Fruit fly (Drosophila melanogaster) whole organism, embryonic: ENCODE data around the gene jus.

Source experiments
- Atf3 ChIP-seq: fragments of 200-800 bp; sonication (Bioruptor generic); optimal IDR thresholded peaks from 3 replicates; lab custom pipeline; 2016; ENCODE audit warnings: missing biosample characterization, missing genetic modification characterization
- BEAF-32 ChIP-seq: fragments of 200-800 bp; sonication (Bioruptor generic); optimal IDR thresholded peaks from 3 replicates; lab custom pipeline; 2017; ENCODE audit warnings: missing biosample characterization, missing genetic modification characterization, mild to moderate bottlenecking, moderate library complexity, missing genetic modification reagents
- Blimp-1 ChIP-seq: fragments of 200-800 bp; sonication (Bioruptor generic); optimal IDR thresholded peaks from 3 replicates; lab custom pipeline; 2018; ENCODE audit warnings: missing biosample characterization, missing genetic modification characterization, mild to moderate bottlenecking, moderate library complexity, missing genetic modification reagents
- CG10147 ChIP-seq: fragments of 200-800 bp; sonication (Bioruptor generic); optimal IDR thresholded peaks from 2 replicates; lab custom pipeline; 2019; ENCODE audit warnings: missing biosample characterization, mild to moderate bottlenecking, missing genetic modification characterization, moderate library complexity
- CG11247 ChIP-seq: fragments of 200-800 bp; sonication (Bioruptor generic); IDR thresholded peaks from 2 replicates; pipeline ENCODE4 v1.3.6; 2022; ENCODE audit warnings: missing biosample characterization, missing genetic modification characterization
- CG11456 ChIP-seq: fragments of 200-800 bp; sonication (Bioruptor generic); IDR thresholded peaks from 3 replicates; pipeline ENCODE4 v1.3.6; 2022; ENCODE audit warnings: missing biosample characterization, missing genetic modification characterization
- CG11696 ChIP-seq: fragments of 200-800 bp; sonication (Bioruptor generic); IDR thresholded peaks from 2 replicates; pipeline ENCODE4 v1.3.6; 2022; ENCODE audit warnings: missing biosample characterization, missing genetic modification characterization
- CG12219 ChIP-seq: fragments of 200-800 bp; sonication (Bioruptor generic); optimal IDR thresholded peaks from 3 replicates; lab custom pipeline; 2018; ENCODE audit warnings: missing biosample characterization, mild to moderate bottlenecking, missing genetic modification characterization
- CG12391 ChIP-seq: fragments of 200-800 bp; sonication (Bioruptor generic); optimal IDR thresholded peaks from 3 replicates; lab custom pipeline; 2018; ENCODE audit warnings: missing biosample characterization, mild to moderate bottlenecking, missing genetic modification characterization, moderate library complexity
- CG12744 ChIP-seq: fragments of 200-800 bp; sonication (Bioruptor generic); optimal IDR thresholded peaks from 2 replicates; lab custom pipeline; 2016; ENCODE audit warnings: missing biosample characterization, missing genetic modification characterization
- CG13775 ChIP-seq: fragments of 200-800 bp; sonication (Bioruptor generic); optimal IDR thresholded peaks from 3 replicates; lab custom pipeline; 2017; ENCODE audit warnings: missing biosample characterization, mild to moderate bottlenecking, missing genetic modification characterization
- CG13894 ChIP-seq: fragments of 200-800 bp; sonication (Bioruptor generic); optimal IDR thresholded peaks from 3 replicates; lab custom pipeline; 2018; ENCODE audit warnings: missing biosample characterization, mild to moderate bottlenecking, missing genetic modification characterization, moderate library complexity
- CG17359 ChIP-seq: fragments of 200-800 bp; sonication (Bioruptor generic); optimal IDR thresholded peaks from 3 replicates; lab custom pipeline; 2018; ENCODE audit warnings: missing biosample characterization, mild to moderate bottlenecking, missing genetic modification characterization, moderate library complexity
- CG17385 ChIP-seq: fragments of 200-800 bp; sonication (Bioruptor generic); optimal IDR thresholded peaks from 3 replicates; lab custom pipeline; 2018; ENCODE audit warnings: missing biosample characterization, mild to moderate bottlenecking, missing genetic modification characterization
- CG18476 ChIP-seq: fragments of 200-800 bp; sonication (Bioruptor generic); optimal IDR thresholded peaks from 2 replicates; lab custom pipeline; 2016; ENCODE audit warnings: missing biosample characterization, mild to moderate bottlenecking, missing genetic modification characterization
- CG2116 ChIP-seq: fragments of 200-800 bp; sonication (Bioruptor generic); optimal IDR thresholded peaks from 3 replicates; lab custom pipeline; 2018; ENCODE audit warnings: missing biosample characterization, mild to moderate bottlenecking, missing genetic modification characterization
- CG34224 ChIP-seq: fragments of 200-800 bp; sonication (Bioruptor generic); IDR thresholded peaks from 3 replicates; pipeline ENCODE4 v1.3.6; 2022; ENCODE audit warnings: missing biosample characterization, missing genetic modification characterization; ENCODE audit not compliant: partially characterized antibody
- CG4282 ChIP-seq: fragments of 200-800 bp; sonication (Bioruptor generic); optimal IDR thresholded peaks from 2 replicates; lab custom pipeline; 2016; ENCODE audit warnings: missing biosample characterization, missing genetic modification characterization
- CG4404 ChIP-seq: fragments of 200-800 bp; sonication (Bioruptor generic); IDR thresholded peaks from 2 replicates; pipeline ENCODE4 v1.3.6; 2022; ENCODE audit warnings: missing biosample characterization, missing genetic modification characterization
- CG4424 ChIP-seq: fragments of 200-800 bp; sonication (Bioruptor generic); optimal IDR thresholded peaks from 3 replicates; lab custom pipeline; 2016; ENCODE audit warnings: missing biosample characterization, missing genetic modification characterization
- CG6175 ChIP-seq: fragments of 200-800 bp; sonication (Bioruptor generic); IDR thresholded peaks from 3 replicates; pipeline ENCODE4 v1.3.6; 2022; ENCODE audit warnings: missing biosample characterization, missing genetic modification characterization
- CG6813 ChIP-seq: fragments of 200-800 bp; sonication (Bioruptor generic); optimal IDR thresholded peaks from 2 replicates; lab custom pipeline; 2017; ENCODE audit warnings: missing biosample characterization, missing genetic modification characterization, mild to moderate bottlenecking, moderate library complexity, missing genetic modification reagents
- CG8924 ChIP-seq: fragments of 200-800 bp; optimal IDR thresholded peaks from 3 replicates; lab custom pipeline; 2019; ENCODE audit warnings: missing biosample characterization, mild to moderate bottlenecking, missing genetic modification characterization, moderate library complexity
- CoRest ChIP-seq: fragments of 200-800 bp; sonication (Bioruptor generic); optimal IDR thresholded peaks from 3 replicates; lab custom pipeline; 2018; ENCODE audit warnings: missing biosample characterization, mild to moderate bottlenecking, missing genetic modification characterization, moderate library complexity
- E2f1 ChIP-seq: fragments of 200-800 bp; sonication (Bioruptor generic); IDR thresholded peaks from 2 replicates; pipeline ENCODE4 v1.3.6; 2022; ENCODE audit warnings: missing biosample characterization, missing genetic modification characterization
- H15 ChIP-seq: fragments of 200-800 bp; sonication (Bioruptor generic); IDR thresholded peaks from 3 replicates; pipeline ENCODE4 v1.3.6; 2022; ENCODE audit warnings: missing biosample characterization, missing genetic modification characterization
- HLH4C ChIP-seq: fragments of 200-800 bp; sonication (Bioruptor generic); IDR thresholded peaks from 3 replicates; pipeline ENCODE4 v1.3.6; 2022; ENCODE audit warnings: missing biosample characterization, missing genetic modification characterization; ENCODE audit not compliant: partially characterized antibody
- Hr3 ChIP-seq: fragments of 200-800 bp; sonication (Bioruptor generic); optimal IDR thresholded peaks from 3 replicates; lab custom pipeline; 2016; ENCODE audit warnings: missing biosample characterization, missing genetic modification characterization
- MESR4 ChIP-seq: fragments of 200-800 bp; sonication (Bioruptor generic); optimal IDR thresholded peaks from 2 replicates; lab custom pipeline; 2018; ENCODE audit warnings: missing biosample characterization, mild to moderate bottlenecking, missing genetic modification characterization, moderate library complexity
- Myb ChIP-seq: fragments of 200-800 bp; sonication (Bioruptor generic); optimal IDR thresholded peaks from 2 replicates; lab custom pipeline; 2016; ENCODE audit warnings: missing biosample characterization, missing genetic modification characterization
- Ravus ChIP-seq: fragments of 200-800 bp; sonication (Bioruptor generic); IDR thresholded peaks from 2 replicates; pipeline ENCODE4 v1.3.6; 2022; ENCODE audit warnings: missing biosample characterization, missing genetic modification characterization
- ap ChIP-seq: fragments of 200-800 bp; sonication (Bioruptor generic); IDR thresholded peaks from 2 replicates; pipeline ENCODE4 v1.3.6; 2022; ENCODE audit warnings: missing biosample characterization, missing genetic modification characterization
- ash1 ChIP-seq: fragments of 200-800 bp; sonication (Bioruptor generic); optimal IDR thresholded peaks from 2 replicates; lab custom pipeline; 2018; ENCODE audit warnings: missing biosample characterization, mild to moderate bottlenecking, missing genetic modification characterization
- chif ChIP-seq, 2 experiments: fragments of 200-800 bp; sonication (Bioruptor generic); optimal IDR thresholded peaks; 3 replicates each; lab custom pipeline; 2016; ENCODE audit warnings: missing biosample characterization in 2 of 2, missing genetic modification characterization in 2 of 2
- dm ChIP-seq: fragments of 200-800 bp; sonication (Bioruptor generic); optimal IDR thresholded peaks from 3 replicates; lab custom pipeline; 2016; ENCODE audit warnings: missing biosample characterization, missing genetic modification characterization
- eyg ChIP-seq: fragments of 200-800 bp; sonication (Bioruptor generic); optimal IDR thresholded peaks from 3 replicates; lab custom pipeline; 2016; ENCODE audit warnings: missing biosample characterization, missing genetic modification characterization
- fu2 ChIP-seq: fragments of 200-800 bp; sonication (Bioruptor generic); optimal IDR thresholded peaks from 2 replicates; lab custom pipeline; 2016; ENCODE audit warnings: missing biosample characterization, missing genetic modification characterization
- gsb ChIP-seq: fragments of 200-800 bp; sonication (Bioruptor generic); IDR thresholded peaks from 2 replicates; pipeline ENCODE4 v1.3.6; 2022; ENCODE audit warnings: missing biosample characterization, missing genetic modification characterization
- gsb-n ChIP-seq: fragments of 200-800 bp; sonication (Bioruptor generic); optimal IDR thresholded peaks from 3 replicates; lab custom pipeline; 2018; ENCODE audit warnings: missing biosample characterization, mild to moderate bottlenecking, missing genetic modification characterization
- klu ChIP-seq: fragments of 200-800 bp; sonication (Bioruptor generic); IDR thresholded peaks from 2 replicates; pipeline ENCODE4 v1.3.6; 2022; ENCODE audit warnings: missing biosample characterization, missing genetic modification characterization
- maf-S ChIP-seq: fragments of 200-800 bp; sonication (Bioruptor generic); optimal IDR thresholded peaks from 2 replicates; lab custom pipeline; 2016; ENCODE audit warnings: missing biosample characterization, missing genetic modification characterization
- schlank ChIP-seq: fragments of 200-800 bp; sonication (Bioruptor generic); optimal IDR thresholded peaks from 2 replicates; lab custom pipeline; 2018; ENCODE audit warnings: missing biosample characterization, mild to moderate bottlenecking, missing genetic modification characterization
- scrt ChIP-seq: fragments of 200-800 bp; sonication (Bioruptor generic); optimal IDR thresholded peaks from 2 replicates; lab custom pipeline; 2018; ENCODE audit warnings: missing biosample characterization, mild to moderate bottlenecking, missing genetic modification characterization, moderate library complexity
- sob ChIP-seq: fragments of 200-800 bp; sonication (Bioruptor generic); IDR thresholded peaks from 2 replicates; pipeline ENCODE4 v1.3.6; 2022; ENCODE audit warnings: missing biosample characterization, missing genetic modification characterization
- sr ChIP-seq: fragments of 200-800 bp; sonication (Bioruptor generic); IDR thresholded peaks from 3 replicates; pipeline ENCODE4 v1.3.6; 2022; ENCODE audit warnings: missing biosample characterization, missing genetic modification characterization
- trh ChIP-seq: fragments of 200-800 bp; sonication (Bioruptor generic); optimal IDR thresholded peaks from 2 replicates; lab custom pipeline; 2016; ENCODE audit warnings: missing biosample characterization, missing genetic modification characterization
- tup ChIP-seq: fragments of 200-800 bp; sonication (Bioruptor generic); optimal IDR thresholded peaks from 2 replicates; lab custom pipeline; 2016; ENCODE audit warnings: missing biosample characterization, mild to moderate bottlenecking, missing genetic modification characterization, moderate library complexity

Gene jus

DNA sequence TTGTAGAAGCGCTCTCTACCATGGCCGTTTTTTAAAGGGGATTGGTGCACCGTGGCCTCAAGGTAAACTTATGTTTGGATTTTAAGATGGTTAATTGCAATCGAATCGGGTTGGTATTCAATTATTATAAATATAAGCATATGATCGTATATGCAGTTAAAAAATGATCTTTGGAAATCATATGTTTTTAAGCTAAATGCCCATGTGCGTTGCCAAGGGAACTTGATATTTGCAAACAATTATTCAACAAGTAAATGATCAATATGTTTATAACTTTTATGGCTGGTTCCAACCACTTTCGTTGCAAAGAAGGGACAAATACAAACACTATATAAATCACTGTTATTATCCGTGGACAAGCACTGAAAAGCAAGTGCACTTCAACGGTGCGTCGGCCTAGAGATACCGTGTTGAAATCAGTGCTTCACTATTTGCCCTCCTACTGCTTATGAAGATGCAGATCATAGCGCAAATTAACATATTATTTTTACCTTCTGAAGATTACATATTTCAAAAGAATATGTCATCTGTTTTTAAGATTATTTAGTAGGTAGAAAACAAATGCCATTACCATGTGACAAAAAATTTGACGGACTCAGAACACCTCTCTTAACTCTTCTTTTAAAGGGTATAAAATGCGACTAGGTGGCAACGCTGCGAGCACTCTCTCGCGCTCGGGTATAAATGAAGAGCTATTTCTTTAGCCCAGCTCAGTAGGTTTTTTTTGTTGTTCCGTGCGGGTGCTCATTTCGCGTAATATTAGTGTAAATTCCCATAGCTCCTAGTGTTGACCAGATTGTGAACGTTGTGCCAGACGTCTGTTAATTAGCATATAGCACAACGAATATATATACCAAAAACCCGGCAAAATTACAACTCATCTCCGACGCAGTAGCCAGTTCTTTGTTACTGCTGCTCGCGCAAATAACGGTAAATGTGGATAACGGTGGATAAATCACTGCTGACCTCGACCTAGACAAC lies 37.1 kb downstream of the jus start, which contains the start of gene rdog (continued):
- TF ChIP-seq CG13894 (tag; lab: Kevin White, UChicago) (peak; percentile 89), ash1 (GFP tag; lab: Kevin White, UChicago) (no peak), gsb (no peak), E2f1 (no peak; the same call in 1 of the 2 replicates), scrt (GFP tag; lab: Kevin White, UChicago) (peak; percentile 73), CG4424 (peak; percentile 88), CG11456 (GFP tag; lab: Robert Waterston, UW) (0 out of 3 replicates have a peak, but pooled peaks have one; percentile 61), maf-S (peak; percentile 73), CoRest (tag; lab: Kevin White, UChicago) (peak; percentile 86), gsb-n (tag; lab: Kevin White, UChicago) (peak; percentile 76), chif (GFP tag; optimal IDR thresholded peaks at IDR 0.05; lab: Kevin White, UChicago) (peak; percentile 84 to 90), CG17385 (GFP tag; lab: Kevin White, UChicago) (peak; percentile 71), dm (GFP tag; lab: Kevin White, UChicago) (peak; percentile 78), CG6175 (GFP tag; lab: Robert Waterston, UW) (0 out of 3 replicates have a peak, but pooled peaks have one; percentile 34), CG12744 (GFP tag; lab: Kevin White, UChicago) (peak; percentile 74), sr (GFP tag; lab: Robert Waterston, UW) (no peak), Hr3 (peak; percentile 73), CG4404 (GFP tag; lab: Robert Waterston, UW) (peak; percentile 69), HLH4C (GFP tag; lab: Robert Waterston, UW) (no peak), MESR4 (GFP tag; lab: Kevin White, UChicago) (peak; percentile 3), Myb (GFP tag; lab: Kevin White, UChicago) (peak; percentile 55), ap (GFP tag; lab: Robert Waterston, UW) (no peak), klu (GFP tag; lab: Robert Waterston, UW) (peak; percentile 68; the same call in 1 of the 2 replicates), eyg (GFP tag; lab: Kevin White, UChicago) (peak; percentile 33), sob (GFP tag; lab: Robert Waterston, UW) (peak; percentile 60), trh (GFP tag; lab: Kevin White, UChicago) (no peak), CG2116 (GFP tag; lab: Kevin White, UChicago) (peak; percentile 69), CG10147 (peak; percentile 80), CG34224 (GFP tag; lab: Robert Waterston, UW) (peak; percentile 42; the same call in 1 of the 3 replicates), CG17359 (tag; lab: Kevin White, UChicago) (peak; percentile 61), CG6813 (GFP tag; lab: Kevin White, UChicago) (peak; percentile 4), CG4282 (GFP tag; lab: Kevin White, UChicago) (peak; percentile 61), CG12219 (GFP tag; lab: Kevin White, UChicago) (peak; percentile 72), Atf3 (GFP tag; lab: Kevin White, UChicago) (peak; percentile 72), CG18476 (GFP tag; lab: Kevin White, UChicago) (peak; percentile 85), Blimp-1 (peak; percentile 67), CG12391 (peak; percentile 85), tup (GFP tag; lab: Kevin White, UChicago) (peak; percentile 4), Ravus (no peak), CG13775 (GFP tag; lab: Kevin White, UChicago) (peak; percentile 84), CG8924 (tag; lab: Kevin White, UChicago) (peak; percentile 79), CG11247 (GFP tag; lab: Robert Waterston, UW) (0 out of 2 replicates have a peak, but pooled peaks have one; percentile 37), BEAF-32 (GFP tag; lab: Kevin White, UChicago) (no peak), H15 (GFP tag; lab: Robert Waterston, UW) (0 out of 3 replicates have a peak, but pooled peaks have one; percentile 17), fu2 (GFP tag; lab: Kevin White, UChicago) (peak; percentile 65), schlank (tag; lab: Kevin White, UChicago) (peak; percentile 22), CG11696 (GFP tag; lab: Robert Waterston, UW) (no peak)
